Fruit fly (Drosophila melanogaster) whole organism, embryonic: ENCODE measurements around the gene drongo.
A peak's percentile ranks its signal among the peaks of the same experiment; 100 is the strongest.

Source experiments
- CG10366 ChIP-seq: fragments of 200-800 bp; sonication (Bioruptor generic); IDR thresholded peaks from 2 replicates; pipeline ENCODE4 v1.3.6; 2022; ENCODE audit warnings: missing biosample characterization, missing genetic modification characterization
- CG10565 ChIP-seq: fragments of 200-800 bp; sonication (Bioruptor generic); optimal IDR thresholded peaks from 3 replicates; lab custom pipeline; 2016; ENCODE audit warnings: missing biosample characterization, mild to moderate bottlenecking, missing genetic modification characterization
- CG11560 ChIP-seq: fragments of 200-800 bp; sonication (Bioruptor generic); IDR thresholded peaks from 3 replicates; pipeline ENCODE4 v1.3.6; 2022; ENCODE audit warnings: missing biosample characterization, missing genetic modification characterization
- CG12219 ChIP-seq: fragments of 200-800 bp; sonication (Bioruptor generic); optimal IDR thresholded peaks from 3 replicates; lab custom pipeline; 2018; ENCODE audit warnings: missing biosample characterization, mild to moderate bottlenecking, missing genetic modification characterization
- CG12744 ChIP-seq: fragments of 200-800 bp; sonication (Bioruptor generic); optimal IDR thresholded peaks from 2 replicates; lab custom pipeline; 2016; ENCODE audit warnings: missing biosample characterization, missing genetic modification characterization
- CG12942 ChIP-seq: fragments of 200-800 bp; sonication (Bioruptor generic); optimal IDR thresholded peaks from 3 replicates; lab custom pipeline; 2016; ENCODE audit warnings: missing biosample characterization, missing genetic modification characterization
- CG15514 ChIP-seq: fragments of 200-800 bp; sonication (Bioruptor generic); optimal IDR thresholded peaks from 3 replicates; lab custom pipeline; 2017; ENCODE audit warnings: missing biosample characterization, missing genetic modification characterization, mild to moderate bottlenecking, moderate library complexity, missing genetic modification reagents
- CG16813 ChIP-seq: fragments of 200-800 bp; sonication (Bioruptor generic); IDR thresholded peaks from 3 replicates; pipeline ENCODE4 v1.3.6; 2022; ENCODE audit warnings: missing biosample characterization, missing genetic modification characterization; ENCODE audit not compliant: partially characterized antibody
- CG16815 ChIP-seq: fragments of 200-800 bp; sonication (Bioruptor generic); optimal IDR thresholded peaks from 3 replicates; lab custom pipeline; 2017; ENCODE audit warnings: missing biosample characterization, mild to moderate bottlenecking, missing genetic modification characterization
- CG17361 ChIP-seq: fragments of 200-800 bp; sonication (Bioruptor generic); IDR thresholded peaks from 3 replicates; pipeline ENCODE4 v1.3.6; 2022; ENCODE audit warnings: missing biosample characterization, missing genetic modification characterization
- CG2678 ChIP-seq: fragments of 200-800 bp; sonication (Bioruptor generic); optimal IDR thresholded peaks from 3 replicates; lab custom pipeline; 2019; ENCODE audit warnings: missing biosample characterization, mild to moderate bottlenecking, missing genetic modification characterization, moderate library complexity
- CG2889 ChIP-seq: fragments of 200-800 bp; sonication (Bioruptor generic); IDR thresholded peaks from 3 replicates; pipeline ENCODE4 v1.3.6; 2022; ENCODE audit warnings: missing biosample characterization, missing genetic modification characterization
- CG30431 ChIP-seq: fragments of 200-800 bp; sonication (Bioruptor generic); optimal IDR thresholded peaks from 2 replicates; lab custom pipeline; 2017; ENCODE audit warnings: missing biosample characterization, missing genetic modification characterization
- CG3726 ChIP-seq: fragments of 200-800 bp; sonication (Bioruptor generic); IDR thresholded peaks from 3 replicates; pipeline ENCODE4, ENCODE4 v1.3.6; 2022; ENCODE audit warnings: missing biosample characterization, missing genetic modification characterization
- CG4707 ChIP-seq: fragments of 200-800 bp; sonication (Bioruptor generic); optimal IDR thresholded peaks from 2 replicates; lab custom pipeline; 2018; ENCODE audit warnings: missing biosample characterization, mild to moderate bottlenecking, missing genetic modification characterization, moderate library complexity
- CG7745 ChIP-seq: fragments of 200-800 bp; sonication (Bioruptor generic); optimal IDR thresholded peaks from 2 replicates; lab custom pipeline; 2018; ENCODE audit warnings: missing biosample characterization, mild to moderate bottlenecking, missing genetic modification characterization, moderate library complexity
- CG8290 ChIP-seq, 3 experiments: fragments of 200-800 bp; sonication (Bioruptor generic); optimal IDR thresholded peaks; 2 replicates each; lab custom pipeline; 2016 to 2019; ENCODE audit warnings: missing biosample characterization in 3 of 3, missing genetic modification characterization in 3 of 3, mild to moderate bottlenecking in 2 of 3, moderate library complexity in 1 of 3
- CG8944 ChIP-seq: fragments of 200-800 bp; sonication (Bioruptor generic); optimal IDR thresholded peaks from 3 replicates; lab custom pipeline; 2016; ENCODE audit warnings: missing biosample characterization, missing genetic modification characterization
- CG9727 ChIP-seq: fragments of 200-800 bp; sonication (Bioruptor generic); optimal IDR thresholded peaks from 3 replicates; lab custom pipeline; 2017; ENCODE audit warnings: missing biosample characterization, mild to moderate bottlenecking, missing genetic modification characterization
- Dll ChIP-seq: fragments of 200-800 bp; sonication (Bioruptor generic); IDR thresholded peaks from 4 replicates; pipeline ENCODE4 v1.3.6; 2022; ENCODE audit warnings: missing biosample characterization, missing genetic modification characterization; ENCODE audit not compliant: partially characterized antibody
- Doc3 ChIP-seq: fragments of 200-800 bp; sonication (Bioruptor generic); IDR thresholded peaks from 3 replicates; pipeline ENCODE4 v1.3.6; 2022; ENCODE audit warnings: missing biosample characterization, missing genetic modification characterization; ENCODE audit not compliant: partially characterized antibody
- Gsc ChIP-seq: fragments of 200-800 bp; sonication (Bioruptor generic); IDR thresholded peaks from 2 replicates; pipeline ENCODE4 v1.3.6; 2022; ENCODE audit warnings: missing biosample characterization, missing genetic modification characterization
- HLHmδ ChIP-seq: fragments of 200-800 bp; sonication (Bioruptor generic); optimal IDR thresholded peaks from 2 replicates; lab custom pipeline; 2018; ENCODE audit warnings: missing biosample characterization, mild to moderate bottlenecking, missing genetic modification characterization, moderate library complexity
- HmgZ ChIP-seq: fragments of 200-800 bp; sonication (Bioruptor generic); optimal IDR thresholded peaks from 2 replicates; lab custom pipeline; 2018; ENCODE audit warnings: missing biosample characterization, mild to moderate bottlenecking, missing genetic modification characterization
- Hr51 ChIP-seq, 2 experiments: fragments of 200-800 bp; sonication (Bioruptor generic); optimal IDR thresholded peaks; 2 replicates in 1 of 2; 3 replicates in 1 of 2; lab custom pipeline; 2016 to 2018; ENCODE audit warnings: missing biosample characterization in 2 of 2, missing genetic modification characterization in 2 of 2, mild to moderate bottlenecking in 1 of 2, moderate library complexity in 1 of 2
- Lhr ChIP-seq: fragments of 200-800 bp; sonication (Bioruptor generic); optimal IDR thresholded peaks from 3 replicates; lab custom pipeline; 2017; ENCODE audit warnings: mild to moderate bottlenecking, missing biosample characterization, missing genetic modification reagents, missing genetic modification characterization
- Nf-YC ChIP-seq: fragments of 200-800 bp; optimal IDR thresholded peaks from 3 replicates; lab custom pipeline; 2019; ENCODE audit warnings: missing biosample characterization, mild to moderate bottlenecking, missing genetic modification characterization, moderate library complexity
- Oaz ChIP-seq: fragments of 200-800 bp; sonication (Bioruptor generic); IDR thresholded peaks from 2 replicates; pipeline ENCODE4 v1.3.6; 2022; ENCODE audit warnings: missing biosample characterization, missing genetic modification characterization
- Sox102F ChIP-seq: fragments of 200-800 bp; sonication (Bioruptor generic); optimal IDR thresholded peaks from 2 replicates; lab custom pipeline; 2018; ENCODE audit warnings: missing biosample characterization, mild to moderate bottlenecking, missing genetic modification characterization, moderate library complexity
- Sry-β ChIP-seq: fragments of 200-800 bp; sonication (Bioruptor generic); optimal IDR thresholded peaks from 2 replicates; lab custom pipeline; 2018; ENCODE audit warnings: missing biosample characterization, mild to moderate bottlenecking, missing genetic modification characterization, moderate library complexity
- abd-A ChIP-seq: fragments of 200-800 bp; sonication (Bioruptor generic); optimal IDR thresholded peaks from 3 replicates; lab custom pipeline; 2019; ENCODE audit warnings: missing biosample characterization, mild to moderate bottlenecking, missing genetic modification characterization, moderate library complexity
- caup ChIP-seq: fragments of 200-800 bp; sonication (Bioruptor generic); optimal IDR thresholded peaks from 3 replicates; lab custom pipeline; 2017; ENCODE audit warnings: missing biosample characterization, mild to moderate bottlenecking, missing genetic modification characterization, moderate library complexity; ENCODE audit not compliant: severe bottlenecking
- dan ChIP-seq: fragments of 200-800 bp; sonication (Bioruptor generic); IDR thresholded peaks from 2 replicates; pipeline ENCODE4 v1.3.6; 2022; ENCODE audit warnings: missing biosample characterization, missing genetic modification characterization
- dm ChIP-seq: fragments of 200-800 bp; sonication (Bioruptor generic); optimal IDR thresholded peaks from 3 replicates; lab custom pipeline; 2016; ENCODE audit warnings: missing biosample characterization, missing genetic modification characterization
- ewg ChIP-seq: fragments of 200-800 bp; sonication (Bioruptor generic); optimal IDR thresholded peaks from 3 replicates; lab custom pipeline; 2017; ENCODE audit warnings: mild to moderate bottlenecking, missing biosample characterization, missing genetic modification reagents, missing genetic modification characterization
- eyg ChIP-seq: fragments of 200-800 bp; sonication (Bioruptor generic); optimal IDR thresholded peaks from 3 replicates; lab custom pipeline; 2016; ENCODE audit warnings: missing biosample characterization, missing genetic modification characterization
- fd102C ChIP-seq: fragments of 200-800 bp; sonication (Bioruptor generic); optimal IDR thresholded peaks from 2 replicates; lab custom pipeline; 2018; ENCODE audit warnings: missing biosample characterization, mild to moderate bottlenecking, missing genetic modification characterization, moderate library complexity
- h ChIP-seq: fragments of >200 bp; optimal IDR thresholded peaks from 2 replicates; lab custom pipeline; 2017
- klu ChIP-seq: fragments of 200-800 bp; sonication (Bioruptor generic); IDR thresholded peaks from 2 replicates; pipeline ENCODE4 v1.3.6; 2022; ENCODE audit warnings: missing biosample characterization, missing genetic modification characterization
- lab ChIP-seq: fragments of 200-800 bp; sonication (Bioruptor generic); optimal IDR thresholded peaks from 3 replicates; lab custom pipeline; 2017; ENCODE audit warnings: missing biosample characterization, missing genetic modification characterization, mild to moderate bottlenecking, moderate library complexity, missing genetic modification reagents
- mld ChIP-seq: fragments of 200-800 bp; sonication (Bioruptor generic); IDR thresholded peaks from 3 replicates; pipeline ENCODE4 v1.3.6; 2022; ENCODE audit warnings: missing biosample characterization, missing genetic modification characterization; ENCODE audit not compliant: partially characterized antibody
- pan ChIP-seq, 4 experiments: fragments of >200 bp in 3 of 4; fragments of 200-800 bp in 1 of 4; sonication (Bioruptor generic) in 1 of 4; optimal IDR thresholded peaks in 3 of 4; IDR thresholded peaks in 1 of 4; 2 replicates each; pipeline versions ENCODE4 v1.3.6 to Lab custom; 2017 to 2022; ENCODE audit warnings: missing biosample characterization in 2 of 4, missing genetic modification characterization in 2 of 4, mixed read lengths in 1 of 4
- row ChIP-seq: fragments of 200-800 bp; sonication (Bioruptor generic); IDR thresholded peaks from 3 replicates; pipeline ENCODE4 v1.3.6; 2022; ENCODE audit warnings: missing biosample characterization, missing genetic modification characterization
- slou ChIP-seq: fragments of 200-800 bp; sonication (Bioruptor generic); optimal IDR thresholded peaks from 3 replicates; lab custom pipeline; 2016; ENCODE audit warnings: missing biosample characterization, missing genetic modification characterization
- sob ChIP-seq: fragments of 200-800 bp; sonication (Bioruptor generic); IDR thresholded peaks from 2 replicates; pipeline ENCODE4 v1.3.6; 2022; ENCODE audit warnings: missing biosample characterization, missing genetic modification characterization
- tna ChIP-seq: fragments of 200-800 bp; sonication (Bioruptor generic); IDR thresholded peaks from 2 replicates; pipeline ENCODE4 v1.3.6; 2022; ENCODE audit warnings: missing biosample characterization, missing genetic modification characterization; ENCODE audit not compliant: partially characterized antibody
- twi ChIP-seq: fragments of 200-800 bp; optimal IDR thresholded peaks from 2 replicates; lab custom pipeline; 2019; ENCODE audit warnings: missing biosample characterization, mild to moderate bottlenecking, missing genetic modification characterization, moderate library complexity
- usp ChIP-seq: fragments of >200 bp; optimal IDR thresholded peaks from 2 replicates; lab custom pipeline; 2017; ENCODE audit warnings: missing biosample characterization, missing genetic modification characterization
- wdn ChIP-seq: fragments of 200-800 bp; sonication (Bioruptor generic); IDR thresholded peaks from 2 replicates; pipeline ENCODE4 v1.3.6; 2022; ENCODE audit warnings: missing biosample characterization, missing genetic modification characterization

Gene drongo

dm6 chr2L:841708-842107 lies 9.2 kb downstream of the drongo start (continued):
- TF ChIP-seq pan (optimal IDR thresholded peaks at IDR 0.05; lab: Kevin White, UChicago) (no peak), pan (GFP tag; optimal IDR thresholded peaks at IDR 0.05 in 1 of 2, IDR thresholded peaks at IDR 0.05 in 1 of 2) (peak in 1 of 2 experiments; percentile 83), lab (GFP tag; lab: Kevin White, UChicago) (peak; percentile 90), eyg (GFP tag; lab: Kevin White, UChicago) (peak; percentile 17), CG8944 (peak; percentile 65), Sry-β (GFP tag; lab: Kevin White, UChicago) (no peak), slou (GFP tag; lab: Kevin White, UChicago) (no peak), dan (no peak), Nf-YC (tag; lab: Kevin White, UChicago) (peak; percentile 26), CG10565 (no peak), mld (GFP tag; lab: Robert Waterston, UW) (no peak), Lhr (GFP tag; lab: Kevin White, UChicago) (peak; percentile 15), h (no peak), ewg (GFP tag; lab: Kevin White, UChicago) (peak; percentile 43), CG8290 (GFP tag; optimal IDR thresholded peaks at IDR 0.05; lab: Kevin White, UChicago) (peak; percentile 38), CG8290 (tag; optimal IDR thresholded peaks at IDR 0.05; lab: Kevin White, UChicago) (peak in 1 of 2 experiments; percentile 79), CG7745 (tag; lab: Kevin White, UChicago) (no peak), klu (peak; percentile 77), CG11560 (tag; lab: Robert Waterston, UW) (peak; percentile 59; the same call in 1 of the 3 replicates), usp (GFP tag; lab: Kevin White, UChicago) (no peak), Hr51 (GFP tag; optimal IDR thresholded peaks at IDR 0.05; lab: Kevin White, UChicago) (peak; percentile 23 to 55), sob (GFP tag; lab: Robert Waterston, UW) (peak; percentile 88), wdn (GFP tag; lab: Robert Waterston, UW) (peak; percentile 88), CG2678 (tag; lab: Kevin White, UChicago) (peak; percentile 83), CG10366 (GFP tag; lab: Robert Waterston, UW) (peak; percentile 82), CG4707 (GFP tag; lab: Kevin White, UChicago) (peak; percentile 11), twi (tag; lab: Kevin White, UChicago) (no peak), CG16813 (GFP tag; lab: Robert Waterston, UW) (no peak), CG30431 (GFP tag; lab: Kevin White, UChicago) (peak; percentile 53), HmgZ (tag; lab: Kevin White, UChicago) (peak; percentile 52), tna (GFP tag; lab: Robert Waterston, UW) (no peak), Gsc (GFP tag; lab: Robert Waterston, UW) (peak; percentile 31; the same call in 1 of the 2 replicates), CG12744 (GFP tag; lab: Kevin White, UChicago) (no peak), CG12942 (GFP tag; lab: Kevin White, UChicago) (peak; percentile 56), dm (GFP tag; lab: Kevin White, UChicago) (peak; percentile 29), CG2889 (peak; percentile 66; the same call in 1 of the 3 replicates), caup (GFP tag; lab: Kevin White, UChicago) (peak; percentile 72), fd102C (no peak), Doc3 (GFP tag; lab: Robert Waterston, UW) (no peak), Dll (GFP tag; lab: Robert Waterston, UW) (no peak), Oaz (peak; percentile 73), abd-A (tag; lab: Kevin White, UChicago) (no peak), CG12219 (GFP tag; lab: Kevin White, UChicago) (peak; percentile 40), Sox102F (peak; percentile 77), CG17361 (GFP tag; lab: Robert Waterston, UW) (peak; percentile 59; the same call in 2 of the 3 replicates), CG3726 (GFP tag; lab: Robert Waterston, UW) (no peak), CG16815 (GFP tag; lab: Kevin White, UChicago) (peak; percentile 60), CG15514 (GFP tag; lab: Kevin White, UChicago) (peak; percentile 64), HLHmδ (GFP tag; lab: Kevin White, UChicago) (no peak), CG9727 (GFP tag; lab: Kevin White, UChicago) (peak; percentile 65), row (GFP tag; lab: Robert Waterston, UW) (peak; percentile 85)
